Fruit fly (Drosophila melanogaster): Measurements from ENCODE around the gene eIF5.

eIF5 gene

DNA sequence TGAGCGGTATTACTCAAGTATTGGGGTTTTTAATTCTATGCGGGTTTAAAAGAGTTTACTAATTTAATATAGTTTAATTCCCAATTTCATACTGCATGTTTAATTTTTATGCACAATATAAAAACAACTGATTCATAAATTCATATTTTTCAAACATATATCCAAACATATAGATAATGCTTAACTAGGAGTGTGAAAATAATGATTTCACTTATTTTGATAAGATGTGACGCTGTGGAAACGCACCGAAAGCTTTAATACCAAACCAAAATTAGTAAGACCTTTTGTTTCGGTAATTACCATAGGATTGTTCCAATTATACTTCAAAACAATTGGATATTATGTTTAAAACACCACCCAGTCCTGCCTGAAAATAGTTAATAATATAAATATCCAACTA is 8.3 kb downstream of the eIF5 start, which contains the start of gene Slc25A46a (continued):
- no peak for TF ChIP-seq bcd (GFP tag; optimal IDR thresholded peaks at IDR 0.05)
- TF ChIP-seq Lhr (GFP tag; optimal IDR thresholded peaks at IDR 0.05), result peak; percentile 11
- no peak for TF ChIP-seq CG4854 (GFP tag; optimal IDR thresholded peaks at IDR 0.05)
- no peak for TF ChIP-seq CG13287 (GFP tag; IDR thresholded peaks at IDR 0.05; ENCODE audit: partially characterized antibody)
- no peak for TF ChIP-seq CG10431 (GFP tag; optimal IDR thresholded peaks at IDR 0.05)
- no peak for TF ChIP-seq CG13894 (tag; optimal IDR thresholded peaks at IDR 0.05)
- no peak for TF ChIP-seq wek (GFP tag; optimal IDR thresholded peaks at IDR 0.05)
- no peak for TF ChIP-seq sc (optimal IDR thresholded peaks at IDR 0.05)
- TF ChIP-seq sc (GFP tag; optimal IDR thresholded peaks at IDR 0.05), result no peak
- TF ChIP-seq ham (GFP tag; IDR thresholded peaks at IDR 0.05), result no peak
- no peak for TF ChIP-seq Bdp1 (GFP tag; optimal IDR thresholded peaks at IDR 0.05)
- peak; percentile 4 for TF ChIP-seq Med (GFP tag)
- no peak for TF ChIP-seq nerfin-1 (tag; optimal IDR thresholded peaks at IDR 0.05)
- TF ChIP-seq CoRest (tag; optimal IDR thresholded peaks at IDR 0.05), result peak; percentile 20
- peak; percentile 20 for TF ChIP-seq CG15514 (GFP tag; optimal IDR thresholded peaks at IDR 0.05)
- no peak for TF ChIP-seq Doc3 (GFP tag; IDR thresholded peaks at IDR 0.05; ENCODE audit: partially characterized antibody)
- TF ChIP-seq lola (GFP tag; optimal IDR thresholded peaks at IDR 0.05), result peak in 1 of 3 experiments; percentile 59
- no peak for TF ChIP-seq prd (optimal IDR thresholded peaks at IDR 0.05)
- TF ChIP-seq prd (GFP tag; IDR thresholded peaks at IDR 0.05), result 0 out of 3 replicates have a peak, but pooled peaks have one; percentile 26
- no peak for TF ChIP-seq Bteb2 (GFP tag; optimal IDR thresholded peaks at IDR 0.05)
- TF ChIP-seq insv (GFP tag; optimal IDR thresholded peaks at IDR 0.05), result no peak
- peak; percentile 4 for TF ChIP-seq Fer3 (tag; optimal IDR thresholded peaks at IDR 0.05)
- TF ChIP-seq vvl (GFP tag; IDR thresholded peaks at IDR 0.05), result peak; percentile 13; the same call in 1 of the 2 replicates
- no peak for TF ChIP-seq CG6175 (GFP tag; IDR thresholded peaks at IDR 0.05)
- TF ChIP-seq D19A (tag; optimal IDR thresholded peaks at IDR 0.05), result peak; percentile 21
- TF ChIP-seq gfzf (GFP tag; optimal IDR thresholded peaks at IDR 0.05), result peak; percentile 64
- TF ChIP-seq CG8290 (GFP tag; optimal IDR thresholded peaks at IDR 0.05), result peak; percentile 12
- no peak for TF ChIP-seq CG8290 (tag; optimal IDR thresholded peaks at IDR 0.05)
- TF ChIP-seq Meics (GFP tag; optimal IDR thresholded peaks at IDR 0.05), result no peak
- no peak for TF ChIP-seq CG14965 (GFP tag; optimal IDR thresholded peaks at IDR 0.05; ENCODE audit: borderline replicate concordance)
- TF ChIP-seq CG12071 (GFP tag; optimal IDR thresholded peaks at IDR 0.05), result no peak
- TF ChIP-seq rib (GFP tag; IDR thresholded peaks at IDR 0.05), result no peak
- TF ChIP-seq CG14441 (GFP tag; IDR thresholded peaks at IDR 0.05), result no peak
- no peak for TF ChIP-seq ara (GFP tag; IDR thresholded peaks at IDR 0.05)
- TF ChIP-seq MBD-R2 (GFP tag; IDR thresholded peaks at IDR 0.05), result peak; percentile 45
- no peak for TF ChIP-seq PHDP (tag; optimal IDR thresholded peaks at IDR 0.05)
- peak; percentile 37 for TF ChIP-seq CG12391 (tag; optimal IDR thresholded peaks at IDR 0.05)
- TF ChIP-seq chm (GFP tag; IDR thresholded peaks at IDR 0.05), result no peak
- peak; percentile 47 for TF ChIP-seq sens (GFP tag)
- TF ChIP-seq row (GFP tag; IDR thresholded peaks at IDR 0.05), result peak; percentile 65
- TF ChIP-seq CG10267 (tag; optimal IDR thresholded peaks at IDR 0.05), result peak; percentile 15
- no peak for TF ChIP-seq CG11723 (GFP tag; optimal IDR thresholded peaks at IDR 0.05)
- no peak for TF ChIP-seq dm (GFP tag; optimal IDR thresholded peaks at IDR 0.05)
- no peak for TF ChIP-seq CG7987 (GFP tag; optimal IDR thresholded peaks at IDR 0.05)

Measured in whole organism, embryonic.